Fruit fly (Drosophila melanogaster): ENCODE data around the gene CG9192.

dm6 chr3L:1280890-1281622 lies 42.9 kb upstream of the CG9192 start:
- TF ChIP-seq psq (optimal IDR thresholded peaks at IDR 0.05), result no peak
- TF ChIP-seq CG8478 (optimal IDR thresholded peaks at IDR 0.05), result no peak
- TF ChIP-seq usp (GFP tag; optimal IDR thresholded peaks at IDR 0.05), result no peak
- TF ChIP-seq pan (optimal IDR thresholded peaks at IDR 0.05), result no peak
